Fruit fly (Drosophila melanogaster): ENCODE measurements around the gene CG14089.

DNA sequence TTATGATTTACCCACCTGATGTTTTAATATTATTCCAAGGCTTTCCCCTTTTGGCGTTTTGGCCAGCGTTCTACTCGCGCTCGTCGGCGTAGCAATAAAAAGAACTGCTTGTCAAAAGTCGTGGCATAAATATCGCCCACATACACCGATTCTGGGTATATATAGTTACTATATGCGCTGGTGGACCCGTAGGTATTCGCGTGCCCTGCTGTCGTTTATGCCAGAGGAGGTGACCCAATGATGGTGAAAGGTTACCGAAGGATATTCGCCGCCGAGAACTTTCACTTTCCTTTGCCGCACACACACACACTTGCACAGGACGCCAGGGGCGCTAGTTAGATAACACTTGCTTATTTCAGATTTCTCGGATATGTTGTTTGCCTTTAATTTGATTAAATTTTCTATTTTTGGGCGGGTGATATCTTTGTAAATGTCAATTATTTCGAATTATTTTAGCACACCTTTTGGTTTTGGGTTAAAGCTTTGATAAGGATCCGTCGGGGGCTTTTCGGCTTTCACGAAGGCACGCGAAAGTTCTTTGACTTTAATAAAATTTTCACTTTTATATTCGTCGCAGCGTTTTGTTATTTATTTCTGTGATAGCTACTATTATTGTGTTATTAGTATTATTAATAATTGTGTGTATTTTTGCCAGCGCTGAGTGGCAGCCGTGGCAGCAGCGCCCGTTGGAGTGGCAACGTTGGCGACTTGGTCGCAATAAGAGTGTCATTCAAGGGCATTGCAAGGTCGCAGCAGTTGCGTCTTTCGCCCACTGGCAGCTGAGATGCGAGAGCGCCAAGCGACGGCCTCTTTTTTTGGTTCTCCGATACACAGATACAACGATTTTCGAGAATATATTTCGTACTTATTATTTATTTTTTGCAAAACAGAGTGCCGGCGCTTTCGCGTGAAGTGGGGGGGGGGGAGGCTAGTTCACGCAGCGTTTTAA is 11.1 kb upstream of the CG14089 start:
- no peak for TF ChIP-seq psq (optimal IDR thresholded peaks at IDR 0.05)
- TF ChIP-seq h (optimal IDR thresholded peaks at IDR 0.05): no peak
- TF ChIP-seq ttk (optimal IDR thresholded peaks at IDR 0.05): no peak
- TF ChIP-seq Sin3A (optimal IDR thresholded peaks at IDR 0.05): no peak

Measured in Kc167 (cell line).